Worm (Caenorhabditis elegans): ENCODE results near the gene hrg-7.

DNA sequence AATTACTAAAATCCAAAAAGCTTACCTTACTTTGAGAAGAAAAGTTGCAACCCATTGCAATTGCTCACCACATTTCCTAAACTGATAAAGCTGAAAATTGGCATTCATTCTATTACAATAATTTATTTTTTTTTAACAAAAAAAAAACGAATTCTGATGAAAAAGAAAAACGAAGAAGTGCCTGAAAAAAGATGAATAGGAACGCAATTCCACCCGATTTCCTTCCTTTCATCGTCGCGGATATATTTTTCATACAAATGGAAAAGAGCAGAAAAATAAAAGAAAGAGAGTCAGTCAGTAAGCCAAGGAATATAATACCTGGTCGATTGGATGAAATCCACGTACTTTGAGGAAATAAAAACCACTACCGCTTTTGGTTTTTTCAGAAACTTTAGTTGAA lies 13.0 kb downstream of the hrg-7 start, which contains the start of gene gpa-13:
- TF ChIP-seq ceh-13 (GFP tag; optimal IDR thresholded peaks at IDR 0.05) (no peak), ama-1 (optimal IDR thresholded peaks at IDR 0.05) (no peak), hmg-4 (GFP tag; optimal IDR thresholded peaks at IDR 0.05) (no peak), ets-7 (tag; optimal IDR thresholded peaks at IDR 0.05) (no peak), hnd-1 (tag; optimal IDR thresholded peaks at IDR 0.05) (no peak), ceh-36 (tag; optimal IDR thresholded peaks at IDR 0.05) (no peak), aly-1 (tag; optimal IDR thresholded peaks at IDR 0.05) (no peak), pes-1 (GFP tag; IDR thresholded peaks at IDR 0.05) (no peak)
